Worm (Caenorhabditis elegans) whole organism, L1 larva: ENCODE measurements around the gene R160.5.

Experiments used
- ceh-88 ChIP-seq: fragments of 200-800 bp; sonication (Bioruptor generic); IDR thresholded peaks from 2 replicates; pipeline ENCODE4 v1.3.6; 2022; ENCODE audit warnings: missing genetic modification characterization, missing compliant biosample characterization
- ces-1 ChIP-seq: fragments of 150-350 bp; optimal IDR thresholded peaks from 2 replicates; lab custom pipeline; 2014; ENCODE audit warnings: missing biosample characterization, missing genetic modification reagents, missing genetic modification characterization
- dpl-1 ChIP-seq, 3 experiments: fragments of 150-350 bp in 2 of 3; sonication (generic microtip) in 1 of 3; optimal IDR thresholded peaks; 2 replicates each; lab custom pipeline; 2014 to 2017; ENCODE audit warnings: missing biosample characterization in 3 of 3, missing genetic modification characterization in 3 of 3, missing genetic modification reagents in 3 of 3
- dsc-1 ChIP-seq: sonication (generic microtip); optimal IDR thresholded peaks from 2 replicates; lab custom pipeline; 2016; ENCODE audit warnings: mild to moderate bottlenecking, missing genetic modification characterization, missing compliant biosample characterization
- efl-1 ChIP-seq, 4 experiments: fragments of 150-350 bp; optimal IDR thresholded peaks in 3 of 4; peaks in 1 of 4; 1 replicate in 1 of 4; 2 replicates in 3 of 4; lab custom pipeline; 2014; ENCODE audit warnings: missing biosample characterization in 2 of 4, missing genetic modification characterization in 2 of 4, missing genetic modification reagents in 2 of 4
- egl-13 ChIP-seq: sonication (generic microtip); optimal IDR thresholded peaks from 2 replicates; lab custom pipeline; 2016; ENCODE audit warnings: missing genotype, missing genetic modification reagents, missing genetic modification characterization, missing compliant biosample characterization
- ets-5 ChIP-seq: fragments of 200-800 bp; sonication (Bioruptor generic); IDR thresholded peaks from 2 replicates; pipeline ENCODE4 v1.3.6; 2022; ENCODE audit warnings: missing genetic modification characterization, missing compliant biosample characterization
- fkh-10 ChIP-seq: sonication (generic microtip); optimal IDR thresholded peaks from 2 replicates; lab custom pipeline; 2017; ENCODE audit warnings: missing biosample characterization, missing genetic modification reagents, missing genetic modification characterization
- fkh-4 ChIP-seq: sonication (generic microtip); optimal IDR thresholded peaks from 2 replicates; lab custom pipeline; 2016; ENCODE audit warnings: missing compliant biosample characterization, missing genetic modification characterization, borderline replicate concordance
- fos-1 ChIP-seq: fragments of 150-350 bp; optimal IDR thresholded peaks from 2 replicates; lab custom pipeline; 2014; ENCODE audit warnings: missing biosample characterization, missing genetic modification characterization
- hlh-4 ChIP-seq: sonication (generic microtip); optimal IDR thresholded peaks from 2 replicates; lab custom pipeline; 2016; ENCODE audit warnings: mild to moderate bottlenecking, missing genetic modification characterization, missing compliant biosample characterization
- irx-1 ChIP-seq: sonication (generic microtip); optimal IDR thresholded peaks from 2 replicates; lab custom pipeline; 2016; ENCODE audit warnings: missing genetic modification characterization, missing compliant biosample characterization
- jun-1 ChIP-seq: fragments of 150-350 bp; optimal IDR thresholded peaks from 2 replicates; lab custom pipeline; 2014; ENCODE audit warnings: missing biosample characterization, missing genetic modification reagents, missing genetic modification characterization
- lin-13 ChIP-seq: fragments of 150-350 bp; optimal IDR thresholded peaks from 2 replicates; lab custom pipeline; 2014; ENCODE audit warnings: missing biosample characterization, missing genetic modification reagents, missing genetic modification characterization
- lin-14 ChIP-seq: fragments of 200-800 bp; sonication (Bioruptor generic); optimal IDR thresholded peaks from 2 replicates; lab custom pipeline; 2018; ENCODE audit warnings: mild to moderate bottlenecking, missing genetic modification characterization, moderate library complexity, missing compliant biosample characterization
- lin-35 ChIP-seq, 2 experiments: fragments of 150-350 bp; optimal IDR thresholded peaks; 2 replicates each; lab custom pipeline; 2014; ENCODE audit warnings: missing biosample characterization in 2 of 2, missing genetic modification characterization in 2 of 2, missing genetic modification reagents in 2 of 2
- nhr-11 ChIP-seq: fragments of 150-350 bp; optimal IDR thresholded peaks from 2 replicates; lab custom pipeline; 2014; ENCODE audit warnings: missing biosample characterization, missing genetic modification characterization
- nhr-19 ChIP-seq: fragments of 200-800 bp; sonication (Bioruptor generic); conservative IDR thresholded peaks from 2 replicates; pipeline ENCODE4 v1.3.6; 2022; ENCODE audit warnings: missing genetic modification characterization, missing compliant biosample characterization
- nhr-20 ChIP-seq: sonication (generic microtip); optimal IDR thresholded peaks from 2 replicates; lab custom pipeline; 2016; ENCODE audit warnings: mild to moderate bottlenecking, missing genetic modification characterization, missing compliant biosample characterization
- nhr-84 ChIP-seq: sonication (generic microtip); optimal IDR thresholded peaks from 2 replicates; lab custom pipeline; 2017; ENCODE audit warnings: missing biosample characterization, missing genetic modification characterization
- pag-3 ChIP-seq: sonication (generic microtip); optimal IDR thresholded peaks from 2 replicates; lab custom pipeline; 2017; ENCODE audit warnings: missing genetic modification characterization, mild to moderate bottlenecking, missing compliant biosample characterization, antibody characterized with exemption, borderline replicate concordance; ENCODE audit not compliant: insufficient read depth
- pax-3 ChIP-seq: fragments of 200-800 bp; sonication (Bioruptor generic); optimal IDR thresholded peaks from 2 replicates; lab custom pipeline; 2018; ENCODE audit warnings: mild to moderate bottlenecking, missing genetic modification characterization, moderate library complexity, missing compliant biosample characterization
- pqm-1 ChIP-seq: sonication (generic microtip); optimal IDR thresholded peaks from 3 replicates; lab custom pipeline; 2017; ENCODE audit warnings: missing biosample characterization, missing genetic modification characterization
- rnt-1 ChIP-seq: sonication (generic microtip); optimal IDR thresholded peaks from 2 replicates; lab custom pipeline; 2016; ENCODE audit warnings: mild to moderate bottlenecking, missing genetic modification characterization, moderate library complexity, missing compliant biosample characterization
- snu-23 ChIP-seq: sonication (generic microtip); optimal IDR thresholded peaks from 2 replicates; lab custom pipeline; 2016; ENCODE audit warnings: missing genetic modification characterization, missing compliant biosample characterization
- sup-37 ChIP-seq: fragments of 200-800 bp; sonication (Bioruptor generic); optimal IDR thresholded peaks from 2 replicates; lab custom pipeline; 2018; ENCODE audit warnings: mild to moderate bottlenecking, missing genetic modification characterization, missing compliant biosample characterization
- swsn-7 ChIP-seq: sonication (generic microtip); optimal IDR thresholded peaks from 2 replicates; lab custom pipeline; 2016; ENCODE audit warnings: missing genetic modification characterization, missing compliant biosample characterization
- tbx-2 ChIP-seq: sonication (generic microtip); optimal IDR thresholded peaks from 2 replicates; lab custom pipeline; 2016; ENCODE audit warnings: missing genetic modification characterization, missing compliant biosample characterization
- tlp-1 ChIP-seq: fragments of 150-350 bp; optimal IDR thresholded peaks from 2 replicates; lab custom pipeline; 2014; ENCODE audit warnings: missing biosample characterization, missing genetic modification characterization
- unc-130 ChIP-seq: fragments of 150-350 bp; optimal IDR thresholded peaks from 2 replicates; lab custom pipeline; 2017; ENCODE audit warnings: missing biosample characterization, missing genetic modification characterization, inconsistent platforms
- unc-62 ChIP-seq: fragments of 150-350 bp; optimal IDR thresholded peaks from 2 replicates; lab custom pipeline; 2014; ENCODE audit warnings: missing biosample characterization, missing genetic modification reagents, missing genetic modification characterization
- unc-86 ChIP-seq: sonication (generic microtip); optimal IDR thresholded peaks from 2 replicates; lab custom pipeline; 2016; ENCODE audit warnings: missing genetic modification characterization, missing compliant biosample characterization
- xbp-1 ChIP-seq: sonication (generic microtip); optimal IDR thresholded peaks from 2 replicates; lab custom pipeline; 2016; ENCODE audit warnings: missing genetic modification characterization, missing compliant biosample characterization
- zip-4 ChIP-seq: fragments of 200-800 bp; sonication (Bioruptor generic); optimal IDR thresholded peaks from 2 replicates; lab custom pipeline; 2018; ENCODE audit warnings: mild to moderate bottlenecking, missing genetic modification characterization, moderate library complexity, missing compliant biosample characterization

Gene R160.5

DNA sequence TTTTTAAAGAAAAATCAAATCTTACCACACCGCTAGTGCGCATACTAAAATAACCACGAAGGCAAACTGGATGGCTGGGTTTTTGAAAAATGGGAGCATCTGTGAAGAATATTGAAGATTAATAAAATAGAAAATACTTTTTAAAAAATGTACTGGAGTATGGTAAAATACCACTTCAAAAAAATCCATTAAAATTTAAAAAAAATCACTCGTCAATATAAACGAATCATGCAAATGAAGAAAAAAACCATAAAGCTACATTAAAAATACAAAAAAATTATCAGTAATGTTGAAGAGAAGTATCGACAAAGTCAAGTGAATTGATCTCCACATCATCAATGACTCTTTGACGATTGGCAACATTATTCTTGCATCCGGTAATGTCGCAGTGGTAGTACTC, at the start of gene R160.5:
Gene R160.5 (minus strand): TSS at position 101 of the 400 bp plus-strand sequence.
- TF ChIP-seq pag-3 (no peak), unc-130 (no peak), nhr-20 (no peak), rnt-1 (tag; lab: Kevin White, UChicago) (no peak), nhr-11 (tag; lab: Kevin White, UChicago) (no peak), xbp-1 (tag; lab: Kevin White, UChicago) (no peak), tlp-1 (tag; lab: Kevin White, UChicago) (no peak), unc-86 (tag; lab: Kevin White, UChicago) (no peak), zip-4 (GFP tag; lab: Kevin White, UChicago) (no peak), dpl-1 (GFP tag; optimal IDR thresholded peaks at IDR 0.05; lab: Kevin White, UChicago) (no peak), efl-1 (optimal IDR thresholded peaks at IDR 0.05; lab: Kevin White, UChicago) (no peak), efl-1 (GFP tag; optimal IDR thresholded peaks at IDR 0.05 in 1 of 2; lab: Kevin White, UChicago) (no peak), lin-13 (GFP tag; lab: Kevin White, UChicago) (no peak)

DNA sequence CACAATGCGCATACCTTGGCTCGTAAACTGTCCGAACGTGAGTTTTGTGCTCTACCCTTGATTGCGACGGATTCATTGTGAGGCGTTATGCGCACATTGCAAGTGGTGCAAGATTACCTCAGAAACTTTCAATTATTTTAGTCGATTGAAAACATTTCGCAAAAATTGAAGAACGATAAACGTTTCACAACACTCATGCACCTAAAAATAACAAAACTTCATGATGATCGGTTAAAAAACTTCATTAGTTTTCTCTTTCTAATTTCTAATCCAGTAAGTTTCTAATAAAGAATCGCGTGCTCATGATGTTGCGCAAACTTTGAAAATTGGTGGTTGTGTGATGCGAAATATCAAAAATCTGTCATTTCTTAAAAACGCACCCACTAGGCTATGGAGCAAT, 48.1 kb upstream of the R160.5 start, which contains the start of gene dop-1:
Gene dop-1 (minus strand): TSS at position 101 of the 400 bp plus-strand sequence.
- TF ChIP-seq unc-130 (no peak), pax-3 (tag; lab: Kevin White, UChicago) (no peak), swsn-7 (tag; lab: Kevin White, UChicago) (no peak), egl-13 (no peak), irx-1 (tag; lab: Kevin White, UChicago) (no peak), fos-1 (no peak), nhr-84 (tag; lab: Kevin White, UChicago) (no peak), nhr-19 (no peak), sup-37 (GFP tag; lab: Kevin White, UChicago) (no peak), unc-62 (GFP tag; lab: Kevin White, UChicago) (no peak), lin-13 (GFP tag; lab: Kevin White, UChicago) (no peak), hlh-4 (tag; lab: Kevin White, UChicago) (no peak)

DNA sequence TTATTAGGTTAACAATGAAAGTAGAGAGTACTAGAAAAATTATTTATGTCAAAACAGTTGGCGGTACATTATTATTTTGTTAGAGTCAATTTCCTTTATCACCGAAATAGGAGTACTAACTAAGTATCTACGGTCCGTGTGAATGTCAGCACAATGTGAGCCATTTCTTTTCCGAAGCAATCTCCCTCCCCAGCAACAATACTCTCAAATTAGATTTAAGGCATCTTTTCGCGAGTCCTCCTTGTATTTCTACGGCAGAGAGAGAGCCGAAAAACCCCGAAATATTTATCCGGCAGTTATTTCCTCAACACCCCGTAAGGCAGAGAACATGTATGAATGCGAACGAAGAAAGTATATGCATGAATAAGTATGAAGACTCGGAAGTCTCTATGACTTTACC, 44.6 kb upstream of the R160.5 start:
- TF ChIP-seq lin-14 (GFP tag; lab: Kevin White, UChicago): peak; percentile 17
- TF ChIP-seq snu-23 (GFP tag; lab: Kevin White, UChicago): no peak
- peak; percentile 28 for TF ChIP-seq fkh-10 (GFP tag; lab: Kevin White, UChicago)
- TF ChIP-seq, all 84 proteins: peak for 2

DNA sequence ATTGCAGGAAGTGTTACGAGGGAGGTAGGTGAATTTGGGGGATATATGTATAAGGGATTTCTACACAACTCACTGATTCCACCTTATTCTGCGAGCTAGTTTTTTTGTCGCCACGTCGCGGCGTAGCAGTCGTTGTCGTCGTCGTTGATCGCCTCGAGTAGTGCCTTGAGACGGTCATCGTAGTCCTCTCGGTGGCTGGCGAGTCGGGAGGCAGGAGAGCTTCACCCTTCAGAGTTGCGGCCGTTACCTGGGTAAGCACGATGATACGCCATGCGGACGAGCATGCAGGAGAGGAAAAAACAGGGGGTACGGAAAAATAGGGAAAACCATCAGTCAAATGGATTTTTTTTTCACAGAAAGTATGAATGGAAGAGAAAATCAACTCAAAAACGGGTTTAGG, 42.5 kb upstream of the R160.5 start:
- TF ChIP-seq jun-1 (tag; lab: Kevin White, UChicago) (no peak), ets-5 (GFP tag; lab: Robert Waterston, UW) (no peak), tbx-2 (tag; lab: Kevin White, UChicago) (no peak), dsc-1 (tag; lab: Kevin White, UChicago) (no peak), ces-1 (GFP tag; lab: Kevin White, UChicago) (no peak), snu-23 (GFP tag; lab: Kevin White, UChicago) (no peak), pqm-1 (tag; lab: Kevin White, UChicago) (no peak), lin-35 (GFP tag; optimal IDR thresholded peaks at IDR 0.05; lab: Kevin White, UChicago) (no peak), ceh-88 (GFP tag; lab: Robert Waterston, UW) (no peak), fkh-4 (tag; lab: Kevin White, UChicago) (no peak), egl-13 (no peak)
- TF ChIP-seq, all 84 proteins: peak for 0
